Comparison of ENCODE assay signal across 4 fruit fly cellular contexts in genomic region chr2L:3881164-3881563, dm6.
A peak's percentile ranks its signal among the peaks of the same experiment; 100 is the strongest.
TF ChIP-seq lines count a peak whose summit lies in the region.

No protein-coding gene starts in this region.

- no peak for TF ChIP-seq CTCF in whole organism, embryonic (GFP tag; optimal IDR thresholded peaks at IDR 0.05; lab: Kevin White, UChicago)

TF ChIP-seq in whole organism, embryonic, 481 proteins besides CTCF, POLR2A, EP300 and RAD21 (continues in another document):
- TF ChIP-seq ro (GFP tag; IDR thresholded peaks at IDR 0.05; lab: Robert Waterston, UW) = no peak
- TF ChIP-seq CG1603 (tag; optimal IDR thresholded peaks at IDR 0.05; lab: Kevin White, UChicago) = no peak
- TF ChIP-seq CG11723 (GFP tag; optimal IDR thresholded peaks at IDR 0.05; lab: Kevin White, UChicago) = no peak
- no peak for TF ChIP-seq Optix (GFP tag; IDR thresholded peaks at IDR 0.05; lab: Robert Waterston, UW)
- no peak for TF ChIP-seq gsb (GFP tag; IDR thresholded peaks at IDR 0.05; lab: Robert Waterston, UW)
- TF ChIP-seq Awh (GFP tag; IDR thresholded peaks at IDR 0.05; lab: Robert Waterston, UW) = no peak
- no peak for TF ChIP-seq CG3065 (GFP tag; optimal IDR thresholded peaks at IDR 0.05; lab: Kevin White, UChicago)
- no peak for TF ChIP-seq ind (GFP tag; optimal IDR thresholded peaks at IDR 0.05; lab: Kevin White, UChicago)
- no peak for TF ChIP-seq CG31388 (GFP tag; optimal IDR thresholded peaks at IDR 0.05; lab: Kevin White, UChicago)
- no peak for TF ChIP-seq mam (GFP tag; optimal IDR thresholded peaks at IDR 0.05; lab: Kevin White, UChicago)
- TF ChIP-seq CG14965 (GFP tag; optimal IDR thresholded peaks at IDR 0.05; lab: Kevin White, UChicago; ENCODE audit: borderline replicate concordance) = no peak
- no peak for TF ChIP-seq pum (GFP tag; optimal IDR thresholded peaks at IDR 0.05; lab: Kevin White, UChicago)
- TF ChIP-seq CG9609 (GFP tag; optimal IDR thresholded peaks at IDR 0.05; lab: Kevin White, UChicago) = no peak
- no peak for TF ChIP-seq fru (optimal IDR thresholded peaks at IDR 0.05; lab: Kevin White, UChicago)
- no peak for TF ChIP-seq luna (GFP tag; optimal IDR thresholded peaks at IDR 0.05; lab: Kevin White, UChicago)
- no peak for TF ChIP-seq Opbp (GFP tag; IDR thresholded peaks at IDR 0.05; lab: Robert Waterston, UW; ENCODE audit: partially characterized antibody)
- TF ChIP-seq MTF-1 (GFP tag; optimal IDR thresholded peaks at IDR 0.05; lab: Kevin White, UChicago; ENCODE audit: borderline replicate concordance) = no peak
- no peak for TF ChIP-seq Dad (GFP tag; optimal IDR thresholded peaks at IDR 0.05; lab: Kevin White, UChicago)
- TF ChIP-seq lmd (GFP tag; IDR thresholded peaks at IDR 0.05; lab: Robert Waterston, UW) = 0 out of 2 replicates have a peak, but pooled peaks have one; percentile 7
- TF ChIP-seq shn (GFP tag; optimal IDR thresholded peaks at IDR 0.05; lab: Kevin White, UChicago) = no peak
- TF ChIP-seq gt (GFP tag; IDR thresholded peaks at IDR 0.05; lab: Robert Waterston, UW) = no peak
- TF ChIP-seq Hmx (GFP tag; optimal IDR thresholded peaks at IDR 0.05; lab: Kevin White, UChicago) = no peak
- no peak for TF ChIP-seq ftz-f1 (GFP tag; optimal IDR thresholded peaks at IDR 0.05; lab: Kevin White, UChicago)

TF ChIP-seq in whole organism, prepupa, 60 proteins besides CTCF, POLR2A, EP300 and RAD21 (continues in another document):
- TF ChIP-seq CG10631 (GFP tag; optimal IDR thresholded peaks at IDR 0.05; lab: Kevin White, UChicago) (peak; percentile 62), CG6163 (GFP tag; IDR thresholded peaks at IDR 0.05; lab: Robert Waterston, UW) (peak; percentile 76), Sox102F (GFP tag; optimal IDR thresholded peaks at IDR 0.05; lab: Kevin White, UChicago) (peak; percentile 25), Ets96B (tag; optimal IDR thresholded peaks at IDR 0.05; lab: Kevin White, UChicago) (no peak), net (GFP tag; optimal IDR thresholded peaks at IDR 0.05; lab: Kevin White, UChicago) (peak; percentile 35), CG6792 (GFP tag; optimal IDR thresholded peaks at IDR 0.05; lab: Kevin White, UChicago) (no peak), achi (GFP tag; optimal IDR thresholded peaks at IDR 0.05; lab: Kevin White, UChicago) (peak; percentile 20), topi (GFP tag; optimal IDR thresholded peaks at IDR 0.05; lab: Kevin White, UChicago) (peak; percentile 11), lz (GFP tag; optimal IDR thresholded peaks at IDR 0.05; lab: Kevin White, UChicago) (peak; percentile 29), Hr39 (GFP tag; optimal IDR thresholded peaks at IDR 0.05; lab: Kevin White, UChicago) (peak; percentile 48), cyc (GFP tag; optimal IDR thresholded peaks at IDR 0.05; lab: Kevin White, UChicago) (no peak), esn (GFP tag; optimal IDR thresholded peaks at IDR 0.05; lab: Kevin White, UChicago) (peak; percentile 47), CG4318 (GFP tag; optimal IDR thresholded peaks at IDR 0.05; lab: Kevin White, UChicago) (peak; percentile 44), fd59A (GFP tag; optimal IDR thresholded peaks at IDR 0.05; lab: Kevin White, UChicago) (no peak), vri (GFP tag; optimal IDR thresholded peaks at IDR 0.05; lab: Kevin White, UChicago) (peak; percentile 25), CG8319 (GFP tag; optimal IDR thresholded peaks at IDR 0.05; lab: Kevin White, UChicago) (no peak), dac (GFP tag; optimal IDR thresholded peaks at IDR 0.05; lab: Kevin White, UChicago) (peak; percentile 67), Met (GFP tag; optimal IDR thresholded peaks at IDR 0.05; lab: Kevin White, UChicago) (peak; percentile 12), Sox15 (GFP tag; optimal IDR thresholded peaks at IDR 0.05; lab: Kevin White, UChicago) (no peak), Ets21C (GFP tag; optimal IDR thresholded peaks at IDR 0.05; lab: Kevin White, UChicago) (no peak), Eip75B (GFP tag; optimal IDR thresholded peaks at IDR 0.05; lab: Kevin White, UChicago) (no peak), CG7368 (GFP tag; optimal IDR thresholded peaks at IDR 0.05; lab: Kevin White, UChicago) (no peak), CG6276 (GFP tag; optimal IDR thresholded peaks at IDR 0.05; lab: Kevin White, UChicago) (peak; percentile 52), CG31627 (GFP tag; optimal IDR thresholded peaks at IDR 0.05; lab: Kevin White, UChicago) (peak; percentile 15)

TF ChIP-seq in whole organism, pupa, 21 proteins besides CTCF, POLR2A, EP300 and RAD21:
- no peak for TF ChIP-seq Pif1B (GFP tag; optimal IDR thresholded peaks at IDR 0.05; lab: Kevin White, UChicago)
- TF ChIP-seq Snoo (tag; optimal IDR thresholded peaks at IDR 0.05; lab: Kevin White, UChicago) = no peak
- TF ChIP-seq CG9948 (tag; optimal IDR thresholded peaks at IDR 0.05; lab: Kevin White, UChicago) = peak; percentile 35
- TF ChIP-seq CG12605 (GFP tag; IDR thresholded peaks at IDR 0.05; lab: Robert Waterston, UW) = peak; percentile 80
- TF ChIP-seq CG34367 (tag; optimal IDR thresholded peaks at IDR 0.05; lab: Kevin White, UChicago) = no peak
- TF ChIP-seq CG15710 (tag; optimal IDR thresholded peaks at IDR 0.05; lab: Kevin White, UChicago) = peak; percentile 20
- no peak for TF ChIP-seq CG13204 (GFP tag; optimal IDR thresholded peaks at IDR 0.05; lab: Kevin White, UChicago)
- TF ChIP-seq CG17806 (tag; optimal IDR thresholded peaks at IDR 0.05; lab: Kevin White, UChicago) = peak; percentile 5
- TF ChIP-seq fd96Ca (GFP tag; IDR thresholded peaks at IDR 0.05; lab: Robert Waterston, UW) = peak; percentile 69
- peak; percentile 84 for TF ChIP-seq CG4496 (GFP tag; IDR thresholded peaks at IDR 0.05; lab: Robert Waterston, UW)
- peak; percentile 39; the same call in 1 of the 2 replicates for TF ChIP-seq CG10348 (GFP tag; IDR thresholded peaks at IDR 0.05; lab: Robert Waterston, UW)
- no peak for TF ChIP-seq gl (tag; optimal IDR thresholded peaks at IDR 0.05; lab: Kevin White, UChicago)
- TF ChIP-seq Ets98B (GFP tag; IDR thresholded peaks at IDR 0.05; lab: Robert Waterston, UW) = peak; percentile 73
- peak; percentile 42 for TF ChIP-seq Pif1A (GFP tag; optimal IDR thresholded peaks at IDR 0.05; lab: Kevin White, UChicago)
- no peak for TF ChIP-seq D1 (tag; optimal IDR thresholded peaks at IDR 0.05; lab: Kevin White, UChicago)
- peak; percentile 61 for TF ChIP-seq CG14655 (GFP tag; optimal IDR thresholded peaks at IDR 0.05; lab: Kevin White, UChicago)
- TF ChIP-seq CG32121 (GFP tag; IDR thresholded peaks at IDR 0.05; lab: Robert Waterston, UW) = peak; percentile 80
- TF ChIP-seq CG8301 (tag; optimal IDR thresholded peaks at IDR 0.05; lab: Kevin White, UChicago) = peak; percentile 57
- TF ChIP-seq EcR (GFP tag; optimal IDR thresholded peaks at IDR 0.05; lab: Kevin White, UChicago) = no peak
- TF ChIP-seq CG8159 (tag; optimal IDR thresholded peaks at IDR 0.05; lab: Kevin White, UChicago) = no peak
- no peak for TF ChIP-seq rn (GFP tag; IDR thresholded peaks at IDR 0.05; lab: Robert Waterston, UW)
TF ChIP-seq in whole organism, pupa: peak in this region for 12.

TF ChIP-seq in whole organism, wandering third instar larva, 38 proteins besides CTCF, POLR2A, EP300 and RAD21:
- TF ChIP-seq br (GFP tag; optimal IDR thresholded peaks at IDR 0.05; lab: Kevin White, UChicago) (peak; percentile 8), Jra (GFP tag; optimal IDR thresholded peaks at IDR 0.05; lab: Kevin White, UChicago) (no peak), ey (GFP tag; optimal IDR thresholded peaks at IDR 0.05; lab: Kevin White, UChicago) (peak; percentile 39), psq (GFP tag; optimal IDR thresholded peaks at IDR 0.05; lab: Kevin White, UChicago) (no peak), tai (GFP tag; optimal IDR thresholded peaks at IDR 0.05; lab: Kevin White, UChicago) (no peak), Hnf4 (GFP tag; optimal IDR thresholded peaks at IDR 0.05; lab: Kevin White, UChicago) (peak; percentile 20), foxo (GFP tag; optimal IDR thresholded peaks at IDR 0.05; lab: Kevin White, UChicago) (no peak), CG32264 (GFP tag; optimal IDR thresholded peaks at IDR 0.05; lab: Kevin White, UChicago) (no peak), fru (GFP tag; optimal IDR thresholded peaks at IDR 0.05; lab: Kevin White, UChicago) (peak; percentile 10), Hr83 (GFP tag; optimal IDR thresholded peaks at IDR 0.05; lab: Kevin White, UChicago; ENCODE audit: poor library complexity, severe bottlenecking) (no peak), Vsx2 (GFP tag; optimal IDR thresholded peaks at IDR 0.05; lab: Kevin White, UChicago; ENCODE audit: partially characterized antibody) (no peak), Mio (GFP tag; optimal IDR thresholded peaks at IDR 0.05; lab: Kevin White, UChicago) (no peak), brk (GFP tag; optimal IDR thresholded peaks at IDR 0.05; lab: Kevin White, UChicago) (no peak), sage (GFP tag; optimal IDR thresholded peaks at IDR 0.05; lab: Kevin White, UChicago) (no peak), CrebA (GFP tag; optimal IDR thresholded peaks at IDR 0.05; lab: Kevin White, UChicago; ENCODE audit: borderline replicate concordance) (no peak), woc (GFP tag; optimal IDR thresholded peaks at IDR 0.05; lab: Kevin White, UChicago) (no peak), Sp1 (GFP tag; optimal IDR thresholded peaks at IDR 0.05; lab: Kevin White, UChicago) (peak; percentile 10), CG9705 (GFP tag; optimal IDR thresholded peaks at IDR 0.05; lab: Kevin White, UChicago) (no peak), usp (GFP tag; optimal IDR thresholded peaks at IDR 0.05; lab: Kevin White, UChicago) (no peak)

Comparison
In these comparisons a context has a peak if more than half of its experiments do, and no peak if none do; other contexts are left out.
1. Of the 7 proteins assayed by ChIP-seq in both whole organism, embryonic and whole organism, prepupa: peak only in whole organism, embryonic: Blimp-1; only in whole organism, prepupa: Gug, Hr39 and Lpt; in both: Sox102F; in neither: 2.